Worm (Caenorhabditis elegans) whole organism, late embryonic: ENCODE data around the gene nhr-123.

ENCODE experiments used
- C38D4.7 ChIP-seq: fragments of 200-800 bp; sonication (Bioruptor generic); optimal IDR thresholded peaks from 2 replicates; lab custom pipeline; 2018; ENCODE audit warnings: mild to moderate bottlenecking, missing genetic modification characterization, moderate library complexity, missing compliant biosample characterization
- F13H6.1 ChIP-seq: sonication (generic microtip); optimal IDR thresholded peaks from 2 replicates; lab custom pipeline; 2016; ENCODE audit warnings: missing genetic modification characterization, missing compliant biosample characterization
- ama-1 ChIP-seq: fragments of 150-350 bp; optimal IDR thresholded peaks from 2 replicates; lab custom pipeline; 2014
- ceh-2 ChIP-seq: sonication (generic microtip); optimal IDR thresholded peaks from 2 replicates; lab custom pipeline; 2016; ENCODE audit warnings: missing genotype, missing genetic modification characterization, missing compliant biosample characterization
- ceh-9 ChIP-seq: sonication (generic microtip); optimal IDR thresholded peaks from 2 replicates; lab custom pipeline; 2016; ENCODE audit warnings: mild to moderate bottlenecking, missing genetic modification characterization, inconsistent platforms, missing compliant biosample characterization
- dve-1 ChIP-seq: sonication (generic microtip); optimal IDR thresholded peaks from 2 replicates; lab custom pipeline; 2017; ENCODE audit warnings: antibody characterized with exemption, mild to moderate bottlenecking, missing genetic modification characterization, missing compliant biosample characterization
- gmeb-2 ChIP-seq: sonication (generic microtip); optimal IDR thresholded peaks from 2 replicates; lab custom pipeline; 2016; ENCODE audit warnings: missing genetic modification characterization, inconsistent platforms, missing compliant biosample characterization
- pag-3 ChIP-seq: sonication (generic microtip); optimal IDR thresholded peaks from 2 replicates; lab custom pipeline; 2016; ENCODE audit warnings: missing compliant biosample characterization, missing genetic modification characterization, borderline replicate concordance
- pha-4 ChIP-seq: fragments of 150-350 bp; optimal IDR thresholded peaks from 2 replicates; lab custom pipeline; 2018; ENCODE audit warnings: missing biosample characterization, missing genetic modification reagents, missing genetic modification characterization
- unc-3 ChIP-seq, 2 experiments: fragments of 200-800 bp in 1 of 2; sonication (Bioruptor generic) in 1 of 2; sonication (generic microtip) in 1 of 2; conservative IDR thresholded peaks in 1 of 2; optimal IDR thresholded peaks in 1 of 2; 2 replicates each; pipeline versions ENCODE4 v1.3.6 to Lab custom; 2016 to 2022; ENCODE audit warnings: missing compliant biosample characterization in 2 of 2, missing genetic modification characterization in 2 of 2, missing genetic modification reagents in 1 of 2

DNA sequence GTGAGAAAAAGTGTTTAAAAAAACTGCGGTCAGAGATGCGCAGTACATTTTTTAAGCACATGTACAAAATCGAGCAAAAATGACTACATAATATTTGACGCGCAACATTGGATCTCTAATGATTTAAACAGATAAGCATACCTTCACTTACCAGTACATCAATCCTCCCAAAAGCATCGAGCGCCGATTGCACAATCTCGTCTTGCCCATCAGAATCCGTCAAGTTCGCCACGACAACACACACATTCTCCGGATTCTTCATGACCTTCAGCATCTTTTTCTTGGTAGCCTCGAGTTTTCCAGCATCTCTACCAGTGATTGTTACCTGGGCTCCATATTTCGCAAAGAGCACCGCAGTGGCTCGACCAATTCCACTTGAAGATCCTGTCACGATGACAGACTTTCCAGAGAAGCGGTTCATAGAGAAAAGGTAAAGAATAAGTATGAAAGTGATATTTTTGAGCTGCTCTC lies 51.6 kb downstream of the nhr-123 start, which contains the start of gene T01G6.10:
- TF ChIP-seq C38D4.7 (GFP tag; lab: Kevin White, UChicago) = no peak
- no peak for TF ChIP-seq ceh-2 (tag; lab: Kevin White, UChicago)
- TF ChIP-seq unc-3 (GFP tag; conservative IDR thresholded peaks at IDR 0.05; lab: Robert Waterston, UW) = no peak
- no peak for TF ChIP-seq unc-3 (tag; optimal IDR thresholded peaks at IDR 0.05; lab: Kevin White, UChicago)
- no peak for TF ChIP-seq F13H6.1
- TF ChIP-seq gmeb-2 (tag; lab: Kevin White, UChicago) = no peak
- TF ChIP-seq pha-4 = no peak
- no peak for TF ChIP-seq ceh-9 (tag; lab: Kevin White, UChicago)
- TF ChIP-seq pag-3 (tag; lab: Kevin White, UChicago) = no peak
- no peak for TF ChIP-seq ama-1 (lab: Kevin White, UChicago)
- TF ChIP-seq dve-1 (tag; lab: Kevin White, UChicago) = no peak
